Fruit fly (Drosophila melanogaster) whole organism, embryonic: ENCODE results near the gene CG6660.

Experiments used
- Aef1 ChIP-seq: fragments of 200-800 bp; sonication (Bioruptor generic); IDR thresholded peaks from 3 replicates; pipeline ENCODE4 v1.3.6; 2022; ENCODE audit warnings: missing biosample characterization, missing genetic modification characterization
- Blimp-1 ChIP-seq: fragments of 200-800 bp; sonication (Bioruptor generic); optimal IDR thresholded peaks from 3 replicates; lab custom pipeline; 2018; ENCODE audit warnings: missing biosample characterization, missing genetic modification characterization, mild to moderate bottlenecking, moderate library complexity, missing genetic modification reagents
- CG11504 ChIP-seq: fragments of 200-800 bp; sonication (Bioruptor generic); optimal IDR thresholded peaks from 3 replicates; lab custom pipeline; 2019; ENCODE audit warnings: missing biosample characterization, mild to moderate bottlenecking, missing genetic modification characterization, moderate library complexity
- CG15479 ChIP-seq: fragments of 200-800 bp; sonication (Bioruptor generic); optimal IDR thresholded peaks from 3 replicates; lab custom pipeline; 2019; ENCODE audit warnings: missing biosample characterization, mild to moderate bottlenecking, missing genetic modification characterization, moderate library complexity
- CG17359 ChIP-seq: fragments of 200-800 bp; sonication (Bioruptor generic); optimal IDR thresholded peaks from 3 replicates; lab custom pipeline; 2018; ENCODE audit warnings: missing biosample characterization, mild to moderate bottlenecking, missing genetic modification characterization, moderate library complexity
- CG18599 ChIP-seq: fragments of 200-800 bp; sonication (Bioruptor generic); optimal IDR thresholded peaks from 3 replicates; lab custom pipeline; 2017; ENCODE audit warnings: missing biosample characterization, missing genetic modification characterization, mild to moderate bottlenecking, moderate library complexity, missing genetic modification reagents
- CG2202 ChIP-seq: fragments of 200-800 bp; sonication (Bioruptor generic); optimal IDR thresholded peaks from 2 replicates; lab custom pipeline; 2018; ENCODE audit warnings: missing biosample characterization, mild to moderate bottlenecking, missing genetic modification characterization
- CG2678 ChIP-seq: fragments of 200-800 bp; sonication (Bioruptor generic); optimal IDR thresholded peaks from 3 replicates; lab custom pipeline; 2019; ENCODE audit warnings: missing biosample characterization, mild to moderate bottlenecking, missing genetic modification characterization, moderate library complexity
- CG2712 ChIP-seq: fragments of 200-800 bp; optimal IDR thresholded peaks from 3 replicates; lab custom pipeline; 2019; ENCODE audit warnings: missing biosample characterization, mild to moderate bottlenecking, missing genetic modification characterization, moderate library complexity
- CG4707 ChIP-seq: fragments of 200-800 bp; sonication (Bioruptor generic); optimal IDR thresholded peaks from 2 replicates; lab custom pipeline; 2018; ENCODE audit warnings: missing biosample characterization, mild to moderate bottlenecking, missing genetic modification characterization, moderate library complexity
- CG7556 ChIP-seq: fragments of 200-800 bp; sonication (Bioruptor generic); optimal IDR thresholded peaks from 2 replicates; lab custom pipeline; 2017; ENCODE audit warnings: missing biosample characterization, mild to moderate bottlenecking, missing genetic modification characterization
- CG7839 ChIP-seq: fragments of 200-800 bp; sonication (Bioruptor generic); optimal IDR thresholded peaks from 3 replicates; lab custom pipeline; 2018; ENCODE audit warnings: missing biosample characterization, mild to moderate bottlenecking, missing genetic modification characterization, moderate library complexity
- CG8281 ChIP-seq: fragments of 200-800 bp; sonication (Bioruptor generic); optimal IDR thresholded peaks from 2 replicates; lab custom pipeline; 2018; ENCODE audit warnings: missing biosample characterization, mild to moderate bottlenecking, missing genetic modification characterization, moderate library complexity
- Dbx ChIP-seq: fragments of 200-800 bp; sonication (Bioruptor generic); IDR thresholded peaks from 3 replicates; pipeline ENCODE4 v1.3.6; 2022; ENCODE audit warnings: missing biosample characterization, missing genetic modification characterization
- Dip3 ChIP-seq: fragments of 200-800 bp; sonication (Bioruptor generic); optimal IDR thresholded peaks from 3 replicates; lab custom pipeline; 2016; ENCODE audit warnings: missing biosample characterization, missing genetic modification characterization
- Drgx ChIP-seq: fragments of 200-800 bp; sonication (Bioruptor generic); IDR thresholded peaks from 2 replicates; pipeline ENCODE4 v1.3.6; 2022; ENCODE audit warnings: missing biosample characterization, missing genetic modification characterization
- Ets65A ChIP-seq: fragments of 200-800 bp; sonication (Bioruptor generic); peaks from one replicate; lab custom pipeline; 2016; ENCODE audit warnings: missing biosample characterization, missing genetic modification characterization
- Fer1 ChIP-seq: fragments of 200-800 bp; sonication (Bioruptor generic); optimal IDR thresholded peaks from 2 replicates; lab custom pipeline; 2017; ENCODE audit warnings: missing biosample characterization, mild to moderate bottlenecking, missing genetic modification characterization
- Hr51 ChIP-seq, 2 experiments: fragments of 200-800 bp; sonication (Bioruptor generic); optimal IDR thresholded peaks; 2 replicates in 1 of 2; 3 replicates in 1 of 2; lab custom pipeline; 2016 to 2018; ENCODE audit warnings: missing biosample characterization in 2 of 2, missing genetic modification characterization in 2 of 2, mild to moderate bottlenecking in 1 of 2, moderate library complexity in 1 of 2
- Sry-β ChIP-seq: fragments of 200-800 bp; sonication (Bioruptor generic); optimal IDR thresholded peaks from 2 replicates; lab custom pipeline; 2018; ENCODE audit warnings: missing biosample characterization, mild to moderate bottlenecking, missing genetic modification characterization, moderate library complexity
- az2 ChIP-seq: fragments of 200-800 bp; sonication (Bioruptor generic); optimal IDR thresholded peaks from 3 replicates; lab custom pipeline; 2016; ENCODE audit warnings: missing biosample characterization, missing genetic modification characterization
- ci ChIP-seq: fragments of 200-800 bp; sonication (Bioruptor generic); IDR thresholded peaks from 3 replicates; pipeline ENCODE4 v1.3.6; 2022; ENCODE audit warnings: missing biosample characterization, missing genetic modification characterization
- dmrt99B ChIP-seq: fragments of 200-800 bp; sonication (Bioruptor generic); optimal IDR thresholded peaks from 2 replicates; lab custom pipeline; 2018; ENCODE audit warnings: missing biosample characterization, mild to moderate bottlenecking, missing genetic modification characterization, moderate library complexity
- exex ChIP-seq: fragments of 200-800 bp; sonication (Bioruptor generic); optimal IDR thresholded peaks from 4 replicates; lab custom pipeline; 2018; ENCODE audit warnings: missing biosample characterization, mild to moderate bottlenecking, missing genetic modification characterization, moderate library complexity
- gem ChIP-seq: fragments of 200-800 bp; sonication (Bioruptor generic); optimal IDR thresholded peaks from 2 replicates; lab custom pipeline; 2019; ENCODE audit warnings: missing biosample characterization, mild to moderate bottlenecking, missing genetic modification characterization, moderate library complexity
- grau ChIP-seq: fragments of 200-800 bp; optimal IDR thresholded peaks from 3 replicates; lab custom pipeline; 2019; ENCODE audit warnings: missing biosample characterization, mild to moderate bottlenecking, missing genetic modification characterization, moderate library complexity
- gsb-n ChIP-seq: fragments of 200-800 bp; sonication (Bioruptor generic); optimal IDR thresholded peaks from 3 replicates; lab custom pipeline; 2018; ENCODE audit warnings: missing biosample characterization, mild to moderate bottlenecking, missing genetic modification characterization
- lab ChIP-seq: fragments of 200-800 bp; sonication (Bioruptor generic); optimal IDR thresholded peaks from 3 replicates; lab custom pipeline; 2017; ENCODE audit warnings: missing biosample characterization, missing genetic modification characterization, mild to moderate bottlenecking, moderate library complexity, missing genetic modification reagents
- nau ChIP-seq: fragments of 200-800 bp; sonication (Bioruptor generic); optimal IDR thresholded peaks from 3 replicates; lab custom pipeline; 2017; ENCODE audit warnings: missing biosample characterization, mild to moderate bottlenecking, missing genetic modification characterization, missing genetic modification reagents
- pros ChIP-seq: fragments of 200-800 bp; sonication (Bioruptor generic); optimal IDR thresholded peaks from 3 replicates; lab custom pipeline; 2019; ENCODE audit warnings: missing biosample characterization, mild to moderate bottlenecking, missing genetic modification characterization, moderate library complexity
- rib ChIP-seq: fragments of 200-800 bp; sonication (Bioruptor generic); IDR thresholded peaks from 2 replicates; pipeline ENCODE4 v1.3.6; 2022; ENCODE audit warnings: missing biosample characterization, missing genetic modification characterization
- row ChIP-seq: fragments of 200-800 bp; sonication (Bioruptor generic); IDR thresholded peaks from 3 replicates; pipeline ENCODE4 v1.3.6; 2022; ENCODE audit warnings: missing biosample characterization, missing genetic modification characterization
- salm ChIP-seq: fragments of 200-800 bp; sonication (Bioruptor generic); optimal IDR thresholded peaks from 2 replicates; lab custom pipeline; 2018; ENCODE audit warnings: missing biosample characterization, mild to moderate bottlenecking, missing genetic modification characterization
- sc ChIP-seq, 3 experiments: fragments of >200 bp in 2 of 3; fragments of 200-800 bp in 1 of 3; sonication (Bioruptor generic) in 1 of 3; optimal IDR thresholded peaks; 2 replicates in 2 of 3; 3 replicates in 1 of 3; lab custom pipeline; 2017; ENCODE audit warnings: mild to moderate bottlenecking in 1 of 3, missing biosample characterization in 1 of 3, missing genetic modification characterization in 1 of 3, missing genetic modification reagents in 1 of 3
- sna ChIP-seq: fragments of 200-800 bp; sonication (Bioruptor generic); IDR thresholded peaks from 2 replicates; pipeline ENCODE4 v1.3.6; 2022; ENCODE audit warnings: missing biosample characterization, missing genetic modification characterization; ENCODE audit not compliant: partially characterized antibody
- unc-4 ChIP-seq: fragments of 200-800 bp; sonication (Bioruptor generic); IDR thresholded peaks from 2 replicates; pipeline ENCODE4 v1.3.6; 2022; ENCODE audit warnings: missing biosample characterization, missing genetic modification characterization; ENCODE audit not compliant: partially characterized antibody
- unpg ChIP-seq: fragments of 200-800 bp; sonication (Bioruptor generic); optimal IDR thresholded peaks from 3 replicates; lab custom pipeline; 2018; ENCODE audit warnings: missing biosample characterization, mild to moderate bottlenecking, missing genetic modification characterization, moderate library complexity
- vnd ChIP-seq: fragments of 200-800 bp; sonication (Bioruptor generic); IDR thresholded peaks from 3 replicates; pipeline ENCODE4 v1.3.6; 2022; ENCODE audit warnings: missing biosample characterization, missing genetic modification characterization; ENCODE audit not compliant: partially characterized antibody

CG6660 gene

DNA sequence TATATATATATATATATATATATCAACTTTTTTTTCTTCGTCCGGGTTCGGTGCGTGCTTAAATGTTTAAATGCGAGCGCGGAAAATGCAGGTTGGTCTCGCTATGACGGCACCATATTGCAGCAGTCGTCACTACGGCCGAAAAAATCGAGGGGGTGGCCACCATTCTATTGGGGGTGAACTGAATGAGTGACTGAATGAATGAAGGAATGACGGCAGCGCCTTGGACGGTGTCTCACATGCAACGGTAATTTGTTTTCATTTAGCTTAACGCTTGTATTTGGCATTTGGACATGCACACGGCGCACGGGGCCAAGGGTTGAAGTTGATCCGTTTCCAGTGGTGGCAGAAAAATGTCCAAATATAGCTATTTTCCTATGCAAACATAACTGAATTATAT is 33.9 kb upstream of the CG6660 start:
- TF ChIP-seq CG8281 (peak; percentile 97), CG4707 (GFP tag; lab: Kevin White, UChicago) (no peak), Sry-β (GFP tag; lab: Kevin White, UChicago) (peak; percentile 79), gsb-n (tag; lab: Kevin White, UChicago) (peak; percentile 7), Drgx (no peak), Aef1 (GFP tag; lab: Robert Waterston, UW) (no peak), sc (optimal IDR thresholded peaks at IDR 0.05; lab: Kevin White, UChicago) (no peak), sc (GFP tag; optimal IDR thresholded peaks at IDR 0.05; lab: Kevin White, UChicago) (no peak), CG2202 (no peak), pros (GFP tag; lab: Kevin White, UChicago) (peak; percentile 36)

DNA sequence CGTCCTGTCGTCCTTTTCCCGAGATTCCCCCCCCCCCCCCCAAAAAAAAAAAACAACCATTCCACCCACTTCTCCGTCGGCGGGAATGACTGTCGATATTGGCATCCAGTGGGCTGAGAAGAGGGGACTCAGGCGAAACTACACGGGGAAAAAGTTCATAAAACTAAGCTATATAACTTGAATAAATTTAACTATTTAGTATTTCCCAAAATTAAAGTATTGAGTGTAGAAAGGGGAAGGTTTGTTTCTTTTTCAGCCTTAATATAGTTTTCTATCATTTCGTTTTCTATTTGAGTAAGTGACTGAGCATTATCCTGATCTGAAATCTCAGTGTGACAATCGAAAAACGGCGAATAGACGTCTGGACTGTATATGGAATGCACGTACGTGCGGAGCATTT is 31.4 kb upstream of the CG6660 start:
- peak; percentile 37 for TF ChIP-seq gem (tag; lab: Kevin White, UChicago)
- TF ChIP-seq Ets65A, result peak; percentile 54
- TF ChIP-seq Dip3, result no peak
- peak; percentile 14 for TF ChIP-seq unpg (GFP tag; lab: Kevin White, UChicago)
- TF ChIP-seq Fer1, result peak; percentile 21
- TF ChIP-seq vnd (GFP tag; lab: Robert Waterston, UW), result no peak
- no peak for TF ChIP-seq az2
- peak; percentile 8 for TF ChIP-seq CG17359 (tag; lab: Kevin White, UChicago)
- peak; percentile 53 for TF ChIP-seq CG18599 (GFP tag; lab: Kevin White, UChicago)
- 0 out of 3 replicates have a peak, but pooled peaks have one; percentile 11 for TF ChIP-seq ci (GFP tag; lab: Robert Waterston, UW)
- TF ChIP-seq CG7839, result peak; percentile 22
- TF ChIP-seq CG7556 (GFP tag; lab: Kevin White, UChicago), result peak; percentile 18
- no peak for TF ChIP-seq exex (tag; lab: Kevin White, UChicago)
- TF ChIP-seq lab (GFP tag; lab: Kevin White, UChicago), result peak; percentile 13
- peak; percentile 35 for TF ChIP-seq dmrt99B
- TF ChIP-seq Blimp-1 (GFP tag; lab: Kevin White, UChicago), result peak; percentile 3
- TF ChIP-seq CG2712, result peak; percentile 21
- no peak for TF ChIP-seq nau (GFP tag; lab: Kevin White, UChicago)
- TF ChIP-seq CG2678 (tag; lab: Kevin White, UChicago), result peak; percentile 39
- no peak for TF ChIP-seq CG15479
- no peak for TF ChIP-seq unc-4 (GFP tag; lab: Robert Waterston, UW)
- TF ChIP-seq row (GFP tag; lab: Robert Waterston, UW), result peak; percentile 36; the same call in 1 of the 3 replicates
- TF ChIP-seq salm (tag; lab: Kevin White, UChicago), result no peak
- TF ChIP-seq CG11504 (tag; lab: Kevin White, UChicago), result peak; percentile 40
- TF ChIP-seq Hr51 (GFP tag; optimal IDR thresholded peaks at IDR 0.05; lab: Kevin White, UChicago), result peak in 1 of 2 experiments; percentile 13
- TF ChIP-seq grau, result peak; percentile 2
- TF ChIP-seq sna (GFP tag; lab: Robert Waterston, UW), result no peak
- no peak for TF ChIP-seq Dbx (GFP tag; lab: Robert Waterston, UW)
- TF ChIP-seq rib (GFP tag; lab: Robert Waterston, UW), result no peak
